Worm (Caenorhabditis elegans) whole organism, mixed stage, embryonic: Measurements from ENCODE around the gene W09H1.1.

ENCODE experiments used
- M03D4.4 ChIP-seq: sonication (generic microtip); optimal IDR thresholded peaks from 2 replicates; lab custom pipeline; 2017; ENCODE audit warnings: mild to moderate bottlenecking, missing genetic modification characterization, missing compliant biosample characterization
- bed-3 ChIP-seq: fragments of 200-800 bp; sonication (Bioruptor generic); optimal IDR thresholded peaks from 3 replicates; lab custom pipeline; 2018; ENCODE audit warnings: mild to moderate bottlenecking, missing genetic modification characterization, moderate library complexity, missing compliant biosample characterization
- blmp-1 ChIP-seq: fragments of 150-350 bp; optimal IDR thresholded peaks from 2 replicates; lab custom pipeline; 2014; ENCODE audit warnings: missing biosample characterization, missing genetic modification characterization
- ceh-39 ChIP-seq: fragments of 150-350 bp; optimal IDR thresholded peaks from 2 replicates; lab custom pipeline; 2014; ENCODE audit warnings: missing biosample characterization, missing genetic modification characterization
- ceh-83 ChIP-seq: fragments of 200-800 bp; sonication (Bioruptor generic); optimal IDR thresholded peaks from 2 replicates; lab custom pipeline; 2018; ENCODE audit warnings: mild to moderate bottlenecking, missing genetic modification characterization, missing compliant biosample characterization
- ces-1 ChIP-seq: fragments of 150-350 bp; optimal IDR thresholded peaks from 2 replicates; lab custom pipeline; 2014; ENCODE audit warnings: missing biosample characterization, missing genetic modification reagents, missing genetic modification characterization
- drap-1 ChIP-seq: fragments of 200-800 bp; sonication (Bioruptor generic); optimal IDR thresholded peaks from 3 replicates; lab custom pipeline; 2018; ENCODE audit warnings: mild to moderate bottlenecking, missing genetic modification characterization, missing compliant biosample characterization
- elt-1 ChIP-seq: sonication (generic microtip); optimal IDR thresholded peaks from 2 replicates; lab custom pipeline; 2017; ENCODE audit warnings: missing genetic modification characterization, mild to moderate bottlenecking, missing compliant biosample characterization, antibody characterized with exemption, moderate library complexity, borderline replicate concordance; ENCODE audit not compliant: insufficient read depth
- elt-3 ChIP-seq: fragments of 150-350 bp; optimal IDR thresholded peaks from 2 replicates; lab custom pipeline; 2014; ENCODE audit warnings: missing biosample characterization, missing genetic modification characterization
- hlh-1 ChIP-seq: fragments of 150-350 bp; optimal IDR thresholded peaks from 2 replicates; lab custom pipeline; 2014; ENCODE audit warnings: missing biosample characterization, missing genetic modification reagents, missing genetic modification characterization
- lin-13 ChIP-seq: fragments of 150-350 bp; optimal IDR thresholded peaks from 2 replicates; lab custom pipeline; 2014; ENCODE audit warnings: missing biosample characterization, missing genetic modification characterization
- lin-32 ChIP-seq: fragments of 200-800 bp; sonication (Bioruptor generic); optimal IDR thresholded peaks from 2 replicates; lab custom pipeline; 2018; ENCODE audit warnings: mild to moderate bottlenecking, missing genetic modification characterization, missing compliant biosample characterization
- mab-5 ChIP-seq: fragments of 150-350 bp; optimal IDR thresholded peaks from 2 replicates; lab custom pipeline; 2014; ENCODE audit warnings: missing biosample characterization, missing genetic modification characterization
- mls-2 ChIP-seq: sonication (generic microtip); optimal IDR thresholded peaks from 2 replicates; lab custom pipeline; 2016; ENCODE audit warnings: mild to moderate bottlenecking, missing genetic modification characterization, moderate library complexity, missing compliant biosample characterization
- nhr-12 ChIP-seq: fragments of 150-350 bp; optimal IDR thresholded peaks from 2 replicates; lab custom pipeline; 2014; ENCODE audit warnings: missing biosample characterization, missing genetic modification characterization
- nhr-2 ChIP-seq: fragments of 150-350 bp; optimal IDR thresholded peaks from 2 replicates; lab custom pipeline; 2014; ENCODE audit warnings: missing biosample characterization, missing genetic modification characterization
- nhr-237 ChIP-seq: fragments of 150-350 bp; optimal IDR thresholded peaks from 2 replicates; lab custom pipeline; 2014; ENCODE audit warnings: missing biosample characterization, missing genetic modification characterization
- nhr-28 ChIP-seq: fragments of 150-350 bp; optimal IDR thresholded peaks from 2 replicates; lab custom pipeline; 2014; ENCODE audit warnings: missing biosample characterization, missing genetic modification characterization
- nhr-76 ChIP-seq: sonication (generic microtip); optimal IDR thresholded peaks from 2 replicates; lab custom pipeline; 2017; ENCODE audit warnings: missing biosample characterization, missing genetic modification characterization
- pha-4 ChIP-seq: fragments of 150-350 bp; optimal IDR thresholded peaks from 2 replicates; lab custom pipeline; 2018; ENCODE audit warnings: missing biosample characterization, missing genetic modification reagents, missing genetic modification characterization
- sem-2 ChIP-seq: fragments of 200-800 bp; sonication (Bioruptor generic); optimal IDR thresholded peaks from 2 replicates; lab custom pipeline; 2018; ENCODE audit warnings: mild to moderate bottlenecking, missing genetic modification characterization, missing compliant biosample characterization
- snpc-4 ChIP-seq: fragments of 150-350 bp; optimal IDR thresholded peaks from 2 replicates; lab custom pipeline; 2014; ENCODE audit warnings: missing biosample characterization, missing genetic modification characterization
- sptf-1 ChIP-seq: sonication (generic microtip); optimal IDR thresholded peaks from 2 replicates; lab custom pipeline; 2017; ENCODE audit warnings: mild to moderate bottlenecking, missing genetic modification characterization, moderate library complexity, missing compliant biosample characterization
- tbx-8 ChIP-seq: fragments of 200-800 bp; sonication (Bioruptor generic); optimal IDR thresholded peaks from 2 replicates; lab custom pipeline; 2018; ENCODE audit warnings: mild to moderate bottlenecking, missing genetic modification characterization, moderate library complexity, missing compliant biosample characterization
- unc-120 ChIP-seq: sonication (generic microtip); optimal IDR thresholded peaks from 2 replicates; lab custom pipeline; 2017; ENCODE audit warnings: missing genetic modification characterization, missing compliant biosample characterization; ENCODE audit not compliant: poor library complexity, severe bottlenecking
- unc-39 ChIP-seq: fragments of 150-350 bp; optimal IDR thresholded peaks from 2 replicates; lab custom pipeline; 2014; ENCODE audit warnings: missing biosample characterization, missing genetic modification characterization
- unc-62 ChIP-seq: fragments of 150-350 bp; optimal IDR thresholded peaks from 2 replicates; lab custom pipeline; 2014; ENCODE audit warnings: missing biosample characterization, missing genetic modification reagents, missing genetic modification characterization
- ztf-11 ChIP-seq: fragments of 150-350 bp; optimal IDR thresholded peaks from 2 replicates; lab custom pipeline; 2014; ENCODE audit warnings: missing biosample characterization, missing genetic modification characterization

Gene W09H1.1

DNA sequence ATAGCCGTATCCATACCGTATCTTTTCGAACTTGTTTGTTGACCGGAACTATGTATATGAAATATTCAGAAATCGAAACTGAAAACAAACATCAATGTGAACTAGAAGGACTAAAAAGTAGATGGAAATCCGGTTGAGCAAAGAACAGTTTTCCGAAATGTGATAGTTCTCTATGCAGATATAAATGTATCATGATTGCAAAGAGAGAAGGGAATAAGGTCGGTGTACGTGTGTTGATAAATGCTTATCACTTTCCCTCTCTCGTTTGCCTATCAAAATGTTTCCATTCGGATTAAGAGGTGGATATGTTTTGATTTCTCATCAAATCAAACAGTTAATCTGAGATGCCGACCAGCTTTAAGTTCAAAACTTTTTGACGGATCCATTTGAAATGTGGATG, 33.1 kb downstream of the W09H1.1 start:
- TF ChIP-seq ces-1 (GFP tag; lab: Kevin White, UChicago) (no peak), tbx-8 (GFP tag; lab: Kevin White, UChicago) (no peak), ceh-83 (no peak)

DNA sequence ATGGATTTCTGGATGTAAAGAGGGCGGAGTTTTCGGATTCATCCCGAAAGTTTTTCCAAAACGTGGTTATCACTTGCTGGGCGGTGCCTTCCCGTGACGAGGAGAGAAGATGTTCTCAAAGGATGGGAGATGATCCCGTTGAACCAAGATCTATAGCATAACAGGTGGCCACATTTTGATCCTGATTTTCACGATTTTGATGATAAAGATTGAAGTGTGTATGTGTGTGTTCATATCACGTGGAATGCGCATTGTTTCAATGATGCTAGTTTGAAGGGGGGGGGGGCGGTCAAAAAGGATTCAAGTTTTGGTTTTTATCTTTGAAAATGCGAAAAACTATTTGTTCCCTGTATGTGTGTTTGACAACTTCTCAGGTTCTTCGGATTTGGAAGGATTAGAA, 36.2 kb downstream of the W09H1.1 start, which contains the start of gene mltn-1:
TSS of gene mltn-1 (minus strand) at position 22 of the 400 bp plus-strand sequence.
- TF ChIP-seq unc-120, result no peak
- no peak for TF ChIP-seq bed-3
- no peak for TF ChIP-seq unc-39 (tag; lab: Kevin White, UChicago)
- no peak for TF ChIP-seq ceh-83
- no peak for TF ChIP-seq sem-2 (GFP tag; lab: Kevin White, UChicago)
- TF ChIP-seq lin-13 (tag; lab: Kevin White, UChicago), result no peak
- no peak for TF ChIP-seq M03D4.4 (tag; lab: Kevin White, UChicago)

DNA sequence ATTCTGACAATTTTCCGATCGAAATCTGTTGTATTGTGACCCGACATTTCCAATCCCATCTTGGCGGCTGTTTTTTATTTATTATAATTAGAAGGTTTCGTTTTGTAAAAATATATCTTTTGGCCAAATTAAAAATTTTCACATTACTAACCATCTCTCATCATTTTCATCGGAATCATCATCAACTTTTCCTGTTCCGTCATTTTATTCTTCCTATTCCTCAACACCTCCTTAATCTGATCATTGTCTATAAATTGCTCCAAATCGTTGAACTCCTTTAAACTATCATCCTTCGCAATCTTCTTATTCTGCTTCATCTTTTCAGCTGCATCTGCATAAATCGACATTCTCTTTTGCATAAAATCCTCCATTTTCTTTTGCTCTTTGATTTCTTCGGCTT, 39.0 kb downstream of the W09H1.1 start:
- TF ChIP-seq elt-1 (tag; lab: Kevin White, UChicago) (no peak), ceh-83 (no peak), bed-3 (no peak), mab-5 (no peak), nhr-76 (no peak), elt-3 (tag; lab: Kevin White, UChicago) (no peak), nhr-28 (tag; lab: Kevin White, UChicago) (no peak), pha-4 (tag; lab: Kevin White, UChicago) (no peak), nhr-237 (tag; lab: Kevin White, UChicago) (no peak), unc-62 (GFP tag; lab: Kevin White, UChicago) (no peak), nhr-2 (tag; lab: Kevin White, UChicago) (no peak), mls-2 (tag; lab: Kevin White, UChicago) (no peak), unc-39 (tag; lab: Kevin White, UChicago) (no peak), tbx-8 (GFP tag; lab: Kevin White, UChicago) (no peak), blmp-1 (tag; lab: Kevin White, UChicago) (no peak), sem-2 (GFP tag; lab: Kevin White, UChicago) (no peak), lin-32 (GFP tag; lab: Kevin White, UChicago) (no peak), hlh-1 (tag; lab: Kevin White, UChicago) (no peak), snpc-4 (tag; lab: Kevin White, UChicago) (no peak)

DNA sequence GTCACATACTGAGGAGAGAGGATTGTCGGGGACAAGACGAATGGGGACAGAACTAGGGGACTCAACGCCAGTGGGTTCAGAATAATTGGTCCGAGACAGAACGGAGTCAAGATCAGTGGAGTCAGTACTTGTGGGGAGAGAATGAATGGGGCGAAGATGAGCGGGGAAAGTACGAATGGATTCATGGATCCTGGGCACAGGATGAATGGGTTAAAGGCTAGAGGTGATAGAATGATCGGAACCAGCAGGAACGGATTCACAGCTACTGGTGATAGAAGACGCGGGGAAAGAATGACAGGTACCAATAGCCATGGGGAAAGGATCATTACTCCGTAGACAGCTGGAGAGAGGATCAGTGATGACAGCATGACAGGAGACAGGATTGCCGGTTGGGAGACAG, 41.8 kb downstream of the W09H1.1 start:
- TF ChIP-seq nhr-12 (tag; lab: Kevin White, UChicago) (no peak), bed-3 (no peak), nhr-28 (tag; lab: Kevin White, UChicago) (no peak), mab-5 (no peak), sem-2 (GFP tag; lab: Kevin White, UChicago) (no peak), mls-2 (tag; lab: Kevin White, UChicago) (no peak), elt-1 (tag; lab: Kevin White, UChicago) (no peak), blmp-1 (tag; lab: Kevin White, UChicago) (no peak), nhr-237 (tag; lab: Kevin White, UChicago) (no peak), pha-4 (tag; lab: Kevin White, UChicago) (no peak), lin-32 (GFP tag; lab: Kevin White, UChicago) (no peak), unc-120 (no peak)

DNA sequence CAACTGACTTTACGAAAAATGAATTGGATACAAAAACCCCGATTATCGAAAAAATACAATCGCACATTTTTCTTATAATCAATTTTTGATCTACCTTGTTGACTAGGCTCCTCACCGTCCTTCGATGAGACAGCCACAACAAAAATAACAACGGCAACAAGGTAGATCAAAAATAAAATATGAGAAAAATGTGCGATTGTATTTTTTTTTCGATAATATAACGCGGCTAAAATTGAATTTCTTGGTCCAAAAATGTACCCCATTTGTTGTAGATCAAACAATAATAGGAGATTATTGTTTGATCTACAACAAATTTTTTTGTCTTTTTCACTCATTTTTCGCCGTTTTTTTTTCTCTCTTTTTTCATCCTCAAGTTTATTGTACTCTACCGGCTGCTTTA, 50.8 kb downstream of the W09H1.1 start:
- TF ChIP-seq drap-1 (GFP tag; lab: Kevin White, UChicago), result no peak
- TF ChIP-seq ceh-83, result no peak
- no peak for TF ChIP-seq hlh-1 (tag; lab: Kevin White, UChicago)
- no peak for TF ChIP-seq ces-1 (GFP tag; lab: Kevin White, UChicago)
- no peak for TF ChIP-seq elt-1 (tag; lab: Kevin White, UChicago)
- TF ChIP-seq nhr-12 (tag; lab: Kevin White, UChicago), result no peak
- TF ChIP-seq mls-2 (tag; lab: Kevin White, UChicago), result no peak
- no peak for TF ChIP-seq lin-32 (GFP tag; lab: Kevin White, UChicago)
- TF ChIP-seq bed-3, result no peak
- TF ChIP-seq, all 35 proteins: peak for 0

DNA sequence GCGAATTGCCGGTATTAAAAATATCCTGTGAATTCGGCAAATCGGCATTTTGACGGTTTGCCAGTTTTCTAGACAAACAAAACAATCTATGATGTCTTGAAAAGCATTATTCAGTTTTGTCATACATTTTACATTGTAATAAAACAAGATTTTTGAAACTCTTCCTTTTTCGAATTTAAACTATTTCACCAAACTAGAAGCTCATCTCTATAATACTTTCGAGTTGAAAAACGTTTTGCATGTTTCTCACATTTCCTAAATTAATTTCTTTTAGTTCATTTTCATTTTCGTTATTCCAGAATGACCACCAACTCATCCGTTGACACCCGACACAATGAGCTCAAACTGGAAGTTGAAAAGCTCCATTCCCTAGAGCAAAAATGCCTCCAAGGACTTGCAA, 51.8 kb downstream of the W09H1.1 start, which contains the start of gene F29C12.6:
TSS of gene F29C12.6 (plus strand) at position 301 of the 400 bp plus-strand sequence.
- TF ChIP-seq ceh-83 (no peak), sptf-1 (tag; lab: Kevin White, UChicago) (no peak), ces-1 (GFP tag; lab: Kevin White, UChicago) (no peak), mls-2 (tag; lab: Kevin White, UChicago) (no peak), nhr-2 (tag; lab: Kevin White, UChicago) (no peak), unc-39 (tag; lab: Kevin White, UChicago) (no peak), hlh-1 (tag; lab: Kevin White, UChicago) (no peak), sem-2 (GFP tag; lab: Kevin White, UChicago) (no peak), lin-32 (GFP tag; lab: Kevin White, UChicago) (no peak), tbx-8 (GFP tag; lab: Kevin White, UChicago) (no peak), ceh-39 (tag; lab: Kevin White, UChicago) (no peak), ztf-11 (tag; lab: Kevin White, UChicago) (no peak)
